Fruit fly (Drosophila melanogaster) whole organism, embryonic: ENCODE results near the gene lwr.

Experiments
- Blimp-1 ChIP-seq: fragments of 200-800 bp; sonication (Bioruptor generic); optimal IDR thresholded peaks from 3 replicates; lab custom pipeline; 2018; ENCODE audit warnings: missing biosample characterization, missing genetic modification characterization, mild to moderate bottlenecking, moderate library complexity, missing genetic modification reagents
- CG11247 ChIP-seq: fragments of 200-800 bp; sonication (Bioruptor generic); IDR thresholded peaks from 2 replicates; pipeline ENCODE4 v1.3.6; 2022; ENCODE audit warnings: missing biosample characterization, missing genetic modification characterization
- CG11696 ChIP-seq: fragments of 200-800 bp; sonication (Bioruptor generic); IDR thresholded peaks from 2 replicates; pipeline ENCODE4 v1.3.6; 2022; ENCODE audit warnings: missing biosample characterization, missing genetic modification characterization
- CG14014 ChIP-seq: fragments of 200-800 bp; sonication (Bioruptor generic); IDR thresholded peaks from 2 replicates; pipeline ENCODE4 v1.3.6; 2022; ENCODE audit warnings: missing biosample characterization, missing genetic modification characterization
- CG14050 ChIP-seq: fragments of 200-800 bp; sonication (Bioruptor generic); IDR thresholded peaks from 3 replicates; pipeline ENCODE4 v1.3.6; 2022; ENCODE audit warnings: missing biosample characterization, missing genetic modification characterization
- CG14860 ChIP-seq: fragments of 200-800 bp; sonication (Bioruptor generic); IDR thresholded peaks from 3 replicates; pipeline ENCODE4 v1.3.6; 2022; ENCODE audit warnings: missing biosample characterization, missing genetic modification characterization; ENCODE audit not compliant: partially characterized antibody
- CG15073 ChIP-seq: fragments of 200-800 bp; sonication (Bioruptor generic); optimal IDR thresholded peaks from 2 replicates; lab custom pipeline; 2016; ENCODE audit warnings: missing biosample characterization, missing genetic modification characterization
- CG1529 ChIP-seq: fragments of 200-800 bp; sonication (Bioruptor generic); optimal IDR thresholded peaks from 3 replicates; lab custom pipeline; 2018; ENCODE audit warnings: missing biosample characterization, missing genetic modification characterization
- CG15514 ChIP-seq: fragments of 200-800 bp; sonication (Bioruptor generic); optimal IDR thresholded peaks from 3 replicates; lab custom pipeline; 2017; ENCODE audit warnings: missing biosample characterization, missing genetic modification characterization, mild to moderate bottlenecking, moderate library complexity, missing genetic modification reagents
- CG1647 ChIP-seq: fragments of 200-800 bp; sonication (Bioruptor generic); optimal IDR thresholded peaks from 3 replicates; lab custom pipeline; 2016; ENCODE audit warnings: missing biosample characterization, missing genetic modification characterization
- CG16863 ChIP-seq: fragments of 200-800 bp; sonication (Bioruptor generic); optimal IDR thresholded peaks from 3 replicates; lab custom pipeline; 2016; ENCODE audit warnings: missing biosample characterization, missing genetic modification characterization
- CG30431 ChIP-seq: fragments of 200-800 bp; sonication (Bioruptor generic); optimal IDR thresholded peaks from 2 replicates; lab custom pipeline; 2017; ENCODE audit warnings: missing biosample characterization, missing genetic modification characterization
- CG31365 ChIP-seq: fragments of 200-800 bp; sonication (Bioruptor generic); optimal IDR thresholded peaks from 2 replicates; lab custom pipeline; 2018; ENCODE audit warnings: missing biosample characterization, mild to moderate bottlenecking, missing genetic modification characterization
- CG32772 ChIP-seq: fragments of 200-800 bp; sonication (Bioruptor generic); IDR thresholded peaks from 2 replicates; pipeline ENCODE4 v1.3.6; 2022; ENCODE audit warnings: missing biosample characterization, missing genetic modification characterization
- CG3407 ChIP-seq: fragments of 200-800 bp; sonication (Bioruptor generic); optimal IDR thresholded peaks from 2 replicates; lab custom pipeline; 2018; ENCODE audit warnings: missing biosample characterization, mild to moderate bottlenecking, missing genetic modification characterization
- CG43689 ChIP-seq: fragments of 200-800 bp; sonication (Bioruptor generic); IDR thresholded peaks from 2 replicates; pipeline ENCODE4 v1.3.6; 2022; ENCODE audit warnings: missing biosample characterization, missing genetic modification characterization
- CG5953 ChIP-seq: fragments of 200-800 bp; sonication (Bioruptor generic); IDR thresholded peaks from 2 replicates; pipeline ENCODE4 v1.3.6; 2022; ENCODE audit warnings: missing biosample characterization, missing genetic modification characterization
- CG6689 ChIP-seq: fragments of 200-800 bp; sonication (Bioruptor generic); IDR thresholded peaks from 2 replicates; pipeline ENCODE4 v1.3.6; 2022; ENCODE audit warnings: missing biosample characterization, missing genetic modification characterization
- CG7786 ChIP-seq: fragments of 200-800 bp; sonication (Bioruptor generic); optimal IDR thresholded peaks from 2 replicates; lab custom pipeline; 2016; ENCODE audit warnings: missing biosample characterization, missing genetic modification characterization
- CG7987 ChIP-seq: fragments of 200-800 bp; sonication (Bioruptor generic); optimal IDR thresholded peaks from 2 replicates; lab custom pipeline; 2018; ENCODE audit warnings: missing biosample characterization, mild to moderate bottlenecking, missing genetic modification characterization, moderate library complexity
- CG8924 ChIP-seq: fragments of 200-800 bp; optimal IDR thresholded peaks from 3 replicates; lab custom pipeline; 2019; ENCODE audit warnings: missing biosample characterization, mild to moderate bottlenecking, missing genetic modification characterization, moderate library complexity
- CG9727 ChIP-seq: fragments of 200-800 bp; sonication (Bioruptor generic); optimal IDR thresholded peaks from 3 replicates; lab custom pipeline; 2017; ENCODE audit warnings: missing biosample characterization, mild to moderate bottlenecking, missing genetic modification characterization
- CTCF ChIP-seq: fragments of 200-800 bp; sonication (Bioruptor generic); optimal IDR thresholded peaks from 2 replicates; lab custom pipeline; 2017; ENCODE audit warnings: missing biosample characterization, mild to moderate bottlenecking, missing genetic modification characterization, moderate library complexity
- HLH3B ChIP-seq: fragments of 200-800 bp; sonication (Bioruptor generic); IDR thresholded peaks from 2 replicates; pipeline ENCODE4 v1.3.6; 2022; ENCODE audit warnings: missing biosample characterization, missing genetic modification characterization
- Lpt ChIP-seq: fragments of >200 bp; optimal IDR thresholded peaks from 2 replicates; lab custom pipeline; 2018; ENCODE audit warnings: missing biosample characterization, missing genetic modification characterization
- MESR4 ChIP-seq: fragments of 200-800 bp; sonication (Bioruptor generic); optimal IDR thresholded peaks from 2 replicates; lab custom pipeline; 2018; ENCODE audit warnings: missing biosample characterization, mild to moderate bottlenecking, missing genetic modification characterization, moderate library complexity
- NC2α ChIP-seq: fragments of 200-800 bp; sonication (Bioruptor generic); optimal IDR thresholded peaks from 2 replicates; lab custom pipeline; 2016; ENCODE audit warnings: missing biosample characterization, missing genetic modification characterization
- Ravus ChIP-seq: fragments of 200-800 bp; sonication (Bioruptor generic); IDR thresholded peaks from 2 replicates; pipeline ENCODE4 v1.3.6; 2022; ENCODE audit warnings: missing biosample characterization, missing genetic modification characterization
- Spps ChIP-seq: fragments of 200-800 bp; sonication (Bioruptor generic); optimal IDR thresholded peaks from 2 replicates; lab custom pipeline; 2018; ENCODE audit warnings: missing biosample characterization, mild to moderate bottlenecking, missing genetic modification characterization
- Trl ChIP-seq, 3 experiments: fragments of >200 bp in 2 of 3; fragments of 200-800 bp in 1 of 3; sonication (Bioruptor generic) in 1 of 3; optimal IDR thresholded peaks; 2 replicates in 1 of 3; 3 replicates in 2 of 3; lab custom pipeline; 2016 to 2017; ENCODE audit warnings: missing biosample characterization in 1 of 3, missing genetic modification characterization in 1 of 3
- cas ChIP-seq: fragments of 200-800 bp; sonication (Bioruptor generic); IDR thresholded peaks from 2 replicates; pipeline ENCODE4 v1.3.6; 2022; ENCODE audit warnings: missing biosample characterization, missing genetic modification characterization
- dm ChIP-seq: fragments of 200-800 bp; sonication (Bioruptor generic); optimal IDR thresholded peaks from 3 replicates; lab custom pipeline; 2016; ENCODE audit warnings: missing biosample characterization, missing genetic modification characterization
- eve ChIP-seq, 2 experiments: fragments of >200 bp; optimal IDR thresholded peaks; 2 replicates each; lab custom pipeline; 2017; ENCODE audit warnings: missing biosample characterization in 2 of 2, missing genetic modification characterization in 2 of 2
- fd102C ChIP-seq: fragments of 200-800 bp; sonication (Bioruptor generic); optimal IDR thresholded peaks from 2 replicates; lab custom pipeline; 2018; ENCODE audit warnings: missing biosample characterization, mild to moderate bottlenecking, missing genetic modification characterization, moderate library complexity
- ham ChIP-seq: fragments of 200-800 bp; sonication (Bioruptor generic); IDR thresholded peaks from 2 replicates; pipeline ENCODE4 v1.3.6; 2022; ENCODE audit warnings: missing biosample characterization, missing genetic modification characterization
- inv ChIP-seq: fragments of 200-800 bp; sonication (Bioruptor generic); IDR thresholded peaks from 2 replicates; pipeline ENCODE4 v1.3.6; 2022; ENCODE audit warnings: missing biosample characterization, missing genetic modification characterization; ENCODE audit not compliant: partially characterized antibody
- ken ChIP-seq: fragments of 200-800 bp; sonication (Bioruptor generic); IDR thresholded peaks from 3 replicates; pipeline ENCODE4 v1.3.6; 2022; ENCODE audit warnings: missing biosample characterization, missing genetic modification characterization
- maf-S ChIP-seq: fragments of 200-800 bp; sonication (Bioruptor generic); optimal IDR thresholded peaks from 2 replicates; lab custom pipeline; 2016; ENCODE audit warnings: missing biosample characterization, missing genetic modification characterization
- mld ChIP-seq: fragments of 200-800 bp; sonication (Bioruptor generic); IDR thresholded peaks from 3 replicates; pipeline ENCODE4 v1.3.6; 2022; ENCODE audit warnings: missing biosample characterization, missing genetic modification characterization; ENCODE audit not compliant: partially characterized antibody
- org-1 ChIP-seq: fragments of 200-800 bp; sonication (Bioruptor generic); optimal IDR thresholded peaks from 2 replicates; lab custom pipeline; 2017; ENCODE audit warnings: missing biosample characterization, missing genetic modification characterization
- pros ChIP-seq: fragments of 200-800 bp; sonication (Bioruptor generic); optimal IDR thresholded peaks from 3 replicates; lab custom pipeline; 2019; ENCODE audit warnings: missing biosample characterization, mild to moderate bottlenecking, missing genetic modification characterization, moderate library complexity
- sd ChIP-seq: fragments of 200-800 bp; sonication (Bioruptor generic); optimal IDR thresholded peaks from 3 replicates; lab custom pipeline; 2018; ENCODE audit warnings: missing biosample characterization, mild to moderate bottlenecking, missing genetic modification characterization, moderate library complexity
- sens ChIP-seq: fragments of 200-800 bp; sonication (Bioruptor generic); peaks from one replicate; lab custom pipeline; 2016; ENCODE audit warnings: missing biosample characterization, missing genetic modification characterization
- sim ChIP-seq: fragments of 200-800 bp; sonication (Bioruptor generic); IDR thresholded peaks from 2 replicates; pipeline ENCODE4 v1.3.6; 2022; ENCODE audit warnings: missing biosample characterization, missing genetic modification characterization
- slp2 ChIP-seq: fragments of 200-800 bp; sonication (Bioruptor generic); optimal IDR thresholded peaks from 2 replicates; lab custom pipeline; 2016; ENCODE audit warnings: missing biosample characterization, missing genetic modification characterization
- sna ChIP-seq: fragments of 200-800 bp; sonication (Bioruptor generic); IDR thresholded peaks from 2 replicates; pipeline ENCODE4 v1.3.6; 2022; ENCODE audit warnings: missing biosample characterization, missing genetic modification characterization; ENCODE audit not compliant: partially characterized antibody
- so ChIP-seq: fragments of 200-800 bp; sonication (Bioruptor generic); IDR thresholded peaks from 3 replicates; pipeline ENCODE4 v1.3.6; 2022; ENCODE audit warnings: missing biosample characterization, missing genetic modification characterization
- stwl ChIP-seq: fragments of 200-800 bp; sonication (Bioruptor generic); optimal IDR thresholded peaks from 3 replicates; lab custom pipeline; 2018; ENCODE audit warnings: missing biosample characterization, mild to moderate bottlenecking, missing genetic modification characterization, moderate library complexity
- tgo ChIP-seq: fragments of 200-800 bp; sonication (Bioruptor generic); IDR thresholded peaks from 3 replicates; pipeline ENCODE4 v1.3.6; 2022; ENCODE audit warnings: missing biosample characterization, missing genetic modification characterization
- vfl ChIP-seq: fragments of 200-800 bp; sonication (Bioruptor generic); optimal IDR thresholded peaks from 2 replicates; lab custom pipeline; 2016; ENCODE audit warnings: missing biosample characterization, missing genetic modification characterization
- vnd ChIP-seq: fragments of 200-800 bp; sonication (Bioruptor generic); IDR thresholded peaks from 3 replicates; pipeline ENCODE4 v1.3.6; 2022; ENCODE audit warnings: missing biosample characterization, missing genetic modification characterization; ENCODE audit not compliant: partially characterized antibody
- zfh2 ChIP-seq: fragments of 200-800 bp; sonication (Bioruptor generic); optimal IDR thresholded peaks from 2 replicates; lab custom pipeline; 2016; ENCODE audit warnings: missing biosample characterization, missing genetic modification characterization

Gene lwr

DNA sequence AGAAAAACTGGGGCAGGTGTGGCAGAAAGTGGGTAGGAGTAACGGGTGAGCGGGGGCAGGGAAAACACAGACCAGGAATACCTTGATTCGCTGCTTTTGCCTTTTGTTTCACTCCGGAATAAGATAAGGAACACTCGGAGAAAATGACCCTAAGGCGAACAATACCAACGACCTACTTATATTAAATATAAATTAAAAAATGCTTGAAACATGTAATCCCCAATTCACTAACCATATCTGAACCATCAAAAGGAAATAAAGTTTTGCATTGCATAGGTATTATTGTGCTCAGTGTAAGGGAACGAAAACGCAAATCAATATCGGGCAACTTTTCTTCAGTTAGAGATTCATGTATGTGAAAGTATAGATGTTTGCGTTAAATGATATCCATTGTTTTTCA lies 30.4 kb downstream of the lwr start (continued):
- no peak for TF ChIP-seq inv (GFP tag; lab: Robert Waterston, UW)
- TF ChIP-seq CG9727 = peak; percentile 60
- no peak for TF ChIP-seq CG32772 (GFP tag; lab: Robert Waterston, UW)
- TF ChIP-seq CG7786 (GFP tag; lab: Kevin White, UChicago) = no peak
- TF ChIP-seq sim (GFP tag; lab: Robert Waterston, UW) = peak; percentile 53; the same call in 1 of the 2 replicates
- peak; percentile 36; the same call in 1 of the 2 replicates for TF ChIP-seq CG6689
- no peak for TF ChIP-seq fd102C (GFP tag; lab: Kevin White, UChicago)
- no peak for TF ChIP-seq Spps
- TF ChIP-seq slp2 = no peak
- TF ChIP-seq cas = no peak
- TF ChIP-seq NC2α (GFP tag; lab: Kevin White, UChicago) = no peak
- peak; percentile 43 for TF ChIP-seq CG3407 (GFP tag; lab: Kevin White, UChicago)
- no peak for TF ChIP-seq CG31365 (tag; lab: Kevin White, UChicago)
- peak; percentile 39 for TF ChIP-seq CG30431 (GFP tag; lab: Kevin White, UChicago)
- TF ChIP-seq Trl (optimal IDR thresholded peaks at IDR 0.05; lab: Kevin White, UChicago) = no peak
- no peak for TF ChIP-seq Trl (GFP tag; optimal IDR thresholded peaks at IDR 0.05; lab: Kevin White, UChicago)
- no peak for TF ChIP-seq CG7987 (GFP tag; lab: Kevin White, UChicago)
- TF ChIP-seq CG14860 (GFP tag; lab: Robert Waterston, UW) = no peak
- no peak for TF ChIP-seq zfh2 (GFP tag; lab: Kevin White, UChicago)
- peak; percentile 54 for TF ChIP-seq CG11247 (GFP tag; lab: Robert Waterston, UW)
- TF ChIP-seq CG1529 (GFP tag; lab: Kevin White, UChicago) = peak; percentile 28
- TF ChIP-seq Ravus (GFP tag; lab: Robert Waterston, UW) = no peak
- peak; percentile 95 for TF ChIP-seq sens (GFP tag; lab: Kevin White, UChicago)
- no peak for TF ChIP-seq vfl
- peak; percentile 21 for TF ChIP-seq CG16863 (GFP tag; lab: Kevin White, UChicago)
- peak; percentile 48 for TF ChIP-seq CG5953 (GFP tag; lab: Robert Waterston, UW)
- no peak for TF ChIP-seq Lpt
- TF ChIP-seq CG8924 (tag; lab: Kevin White, UChicago) = peak; percentile 61
- TF ChIP-seq vnd (GFP tag; lab: Robert Waterston, UW) = no peak
- TF ChIP-seq CG43689 (GFP tag; lab: Robert Waterston, UW) = 0 out of 2 replicates have a peak, but pooled peaks have one; percentile 24
- TF ChIP-seq mld (GFP tag; lab: Robert Waterston, UW) = no peak
- no peak for TF ChIP-seq CG11696
- TF ChIP-seq stwl (tag; lab: Kevin White, UChicago) = no peak
- TF ChIP-seq HLH3B (GFP tag; lab: Robert Waterston, UW) = peak; percentile 58
- no peak for TF ChIP-seq dm
- TF ChIP-seq so (GFP tag; lab: Robert Waterston, UW) = peak; percentile 54; the same call in 1 of the 3 replicates
- TF ChIP-seq MESR4 (GFP tag; lab: Kevin White, UChicago) = no peak
- no peak for TF ChIP-seq CG1647 (GFP tag; lab: Kevin White, UChicago)
- peak in 1 of 2 experiments; percentile 65 for TF ChIP-seq eve (GFP tag; optimal IDR thresholded peaks at IDR 0.05; lab: Kevin White, UChicago)
- peak; percentile 61; the same call in 2 of the 3 replicates for TF ChIP-seq ken (GFP tag; lab: Robert Waterston, UW)
- peak; percentile 44; the same call in 1 of the 2 replicates for TF ChIP-seq CG14014
- peak; percentile 73 for TF ChIP-seq tgo (GFP tag; lab: Robert Waterston, UW)
- TF ChIP-seq ham (GFP tag; lab: Robert Waterston, UW) = no peak
- peak; percentile 61 for TF ChIP-seq Blimp-1 (GFP tag; lab: Kevin White, UChicago)
- TF ChIP-seq maf-S (GFP tag; lab: Kevin White, UChicago) = peak; percentile 14
- no peak for TF ChIP-seq sna
- peak; percentile 38; the same call in 1 of the 3 replicates for TF ChIP-seq CG14050 (GFP tag; lab: Robert Waterston, UW)
- TF ChIP-seq CTCF (GFP tag; lab: Kevin White, UChicago) = no peak
- TF ChIP-seq pros (GFP tag; lab: Kevin White, UChicago) = no peak
- TF ChIP-seq org-1 (GFP tag; lab: Kevin White, UChicago) = peak; percentile 52
- no peak for TF ChIP-seq CG15073
- TF ChIP-seq CG15514 = peak; percentile 7
- no peak for TF ChIP-seq sd (tag; lab: Kevin White, UChicago)
